Worm (Caenorhabditis elegans): ENCODE results near the gene ZK593.3.

DNA sequence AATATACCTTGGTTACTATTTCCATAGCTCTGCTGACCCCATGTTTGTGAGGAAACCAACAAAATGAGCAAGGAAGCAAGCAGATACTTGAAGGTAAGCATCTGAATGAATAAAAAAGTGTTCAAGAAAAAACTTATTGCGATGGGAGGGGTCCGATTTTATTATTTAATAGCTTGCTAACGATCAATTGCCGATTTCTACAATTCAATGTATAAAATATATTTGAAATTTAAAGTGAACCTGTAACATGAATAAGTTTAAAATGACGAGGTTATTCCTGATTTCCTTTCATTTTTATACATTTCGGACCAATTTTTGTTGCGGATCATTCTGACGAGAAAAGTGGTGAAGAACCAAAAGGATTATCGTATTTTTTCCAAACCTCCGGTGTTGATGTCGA, 19.0 kb upstream of the ZK593.3 start, which contains the start of gene srlf-13:
- no peak for TF ChIP-seq lsy-12 (tag; optimal IDR thresholded peaks at IDR 0.05)
- TF ChIP-seq tbx-2 (tag; optimal IDR thresholded peaks at IDR 0.05) = no peak
- no peak for TF ChIP-seq ztf-4 (tag; optimal IDR thresholded peaks at IDR 0.05)
- TF ChIP-seq pqm-1 (tag; optimal IDR thresholded peaks at IDR 0.05) = no peak
- no peak for TF ChIP-seq sea-2 (GFP tag; optimal IDR thresholded peaks at IDR 0.05)
- no peak for TF ChIP-seq aly-2 (tag; optimal IDR thresholded peaks at IDR 0.05)
- TF ChIP-seq nhr-76 (tag; optimal IDR thresholded peaks at IDR 0.05) = no peak
- TF ChIP-seq nfya-1 (tag; optimal IDR thresholded peaks at IDR 0.05; ENCODE audit: insufficient read depth) = no peak
- TF ChIP-seq nhr-12 (tag; optimal IDR thresholded peaks at IDR 0.05) = no peak
- TF ChIP-seq unc-39 (tag; optimal IDR thresholded peaks at IDR 0.05) = no peak
